Worm (Caenorhabditis elegans): ENCODE data around the gene Y82E9BR.5.

Gene Y82E9BR.5

ce11 chrIII:1380535-1381274 lies 3.5 kb upstream of the Y82E9BR.5 start, which contains the start of the genes pals-21 and Y82E9BR.6:
TSS of gene pals-21 (minus strand) at chrIII:1380635.
TSS of gene Y82E9BR.6 (plus strand) at chrIII:1381224.
- TF ChIP-seq unc-62 (GFP tag; optimal IDR thresholded peaks at IDR 0.05): no peak

- no peak for TF ChIP-seq unc-62 (GFP tag; optimal IDR thresholded peaks at IDR 0.05)
Measured at ce11 chrIII:1383483-1383882, 687 bp upstream of the Y82E9BR.5 start.

ce11 chrIII:1384694-1385093 lies 524 bp downstream of the Y82E9BR.5 start:
- no peak for TF ChIP-seq unc-62 (GFP tag; optimal IDR thresholded peaks at IDR 0.05)

- TF ChIP-seq unc-62 (GFP tag; optimal IDR thresholded peaks at IDR 0.05): no peak
Measured at ce11 chrIII:1388274-1389058, 4.3 kb downstream of the Y82E9BR.5 start, which contains the start of gene pals-20. TSS of gene pals-20 (minus strand) at chrIII:1388324.

- no peak for TF ChIP-seq unc-62 (GFP tag; optimal IDR thresholded peaks at IDR 0.05)
Measured at ce11 chrIII:1389988-1390387, 5.8 kb downstream of the Y82E9BR.5 start.

- TF ChIP-seq unc-62 (GFP tag; optimal IDR thresholded peaks at IDR 0.05): no peak
Measured at ce11 chrIII:1391752-1392151, 7.6 kb downstream of the Y82E9BR.5 start, which contains the start of gene pals-17. TSS of gene pals-17 (minus strand) at chrIII:1391852.

ce11 chrIII:1392763-1393162 lies 8.6 kb downstream of the Y82E9BR.5 start:
- TF ChIP-seq unc-62 (GFP tag; optimal IDR thresholded peaks at IDR 0.05): no peak

ce11 chrIII:1395355-1395754 lies 11.2 kb downstream of the Y82E9BR.5 start:
- no peak for TF ChIP-seq unc-62 (GFP tag; optimal IDR thresholded peaks at IDR 0.05)

- TF ChIP-seq unc-62 (GFP tag; optimal IDR thresholded peaks at IDR 0.05): no peak
Measured at ce11 chrIII:1398183-1398582, 14.0 kb downstream of the Y82E9BR.5 start.

ce11 chrIII:1399670-1400069 lies 15.5 kb downstream of the Y82E9BR.5 start, which contains the start of gene pals-16:
TSS of gene pals-16 (plus strand) at chrIII:1399970.
- no peak for TF ChIP-seq unc-62 (GFP tag; optimal IDR thresholded peaks at IDR 0.05)

- no peak for TF ChIP-seq unc-62 (GFP tag; optimal IDR thresholded peaks at IDR 0.05)
Measured at ce11 chrIII:1401497-1401990, 17.4 kb downstream of the Y82E9BR.5 start, which contains the start of gene pals-19. TSS of gene pals-19 (plus strand) at chrIII:1401940.

ce11 chrIII:1403108-1403507 lies 18.9 kb downstream of the Y82E9BR.5 start, which contains the start of gene pals-18:
TSS of gene pals-18 (plus strand) at chrIII:1403408.
- no peak for TF ChIP-seq unc-62 (GFP tag; optimal IDR thresholded peaks at IDR 0.05)

ce11 chrIII:1409139-1409538 lies 25.0 kb downstream of the Y82E9BR.5 start, which contains the start of gene Y82E9BR.22:
TSS of gene Y82E9BR.22 (minus strand) at chrIII:1409239.
- no peak for TF ChIP-seq unc-62 (GFP tag; optimal IDR thresholded peaks at IDR 0.05)

- no peak for TF ChIP-seq unc-62 (GFP tag; optimal IDR thresholded peaks at IDR 0.05)
Measured at ce11 chrIII:1413125-1413837, 29.1 kb downstream of the Y82E9BR.5 start.

ce11 chrIII:1413890-1414613 lies 29.9 kb downstream of the Y82E9BR.5 start, which contains the start of gene Y82E9BR.14:
TSS of gene Y82E9BR.14 (minus strand) at chrIII:1414116.
- no peak for TF ChIP-seq unc-62 (GFP tag; optimal IDR thresholded peaks at IDR 0.05)
